Fruit fly (Drosophila melanogaster) whole organism, embryonic: ENCODE measurements around the gene Polr3F.

Source experiments
- Adf1 ChIP-seq: fragments of 200-800 bp; sonication (Bioruptor generic); IDR thresholded peaks from 2 replicates; pipeline ENCODE4 v1.3.6; 2022; ENCODE audit warnings: missing biosample characterization, missing genetic modification characterization
- Aef1 ChIP-seq: fragments of 200-800 bp; sonication (Bioruptor generic); IDR thresholded peaks from 3 replicates; pipeline ENCODE4 v1.3.6; 2022; ENCODE audit warnings: missing biosample characterization, missing genetic modification characterization
- Antp ChIP-seq: fragments of 200-800 bp; sonication (Bioruptor generic); optimal IDR thresholded peaks from 3 replicates; lab custom pipeline; 2016; ENCODE audit warnings: missing biosample characterization, missing genetic modification characterization
- Atf6 ChIP-seq: fragments of 200-800 bp; sonication (Bioruptor generic); IDR thresholded peaks from 2 replicates; pipeline ENCODE4 v1.3.6; 2022; ENCODE audit warnings: missing biosample characterization, missing genetic modification characterization
- CG10431 ChIP-seq: fragments of 200-800 bp; sonication (Bioruptor generic); optimal IDR thresholded peaks from 3 replicates; lab custom pipeline; 2018; ENCODE audit warnings: missing biosample characterization, mild to moderate bottlenecking, missing genetic modification characterization
- CG11085 ChIP-seq: fragments of 200-800 bp; sonication (Bioruptor generic); IDR thresholded peaks from 2 replicates; pipeline ENCODE4 v1.3.6; 2022; ENCODE audit warnings: missing biosample characterization, missing genetic modification characterization
- CG11696 ChIP-seq: fragments of 200-800 bp; sonication (Bioruptor generic); IDR thresholded peaks from 2 replicates; pipeline ENCODE4 v1.3.6; 2022; ENCODE audit warnings: missing biosample characterization, missing genetic modification characterization
- CG12299 ChIP-seq: fragments of 200-800 bp; sonication (Bioruptor generic); optimal IDR thresholded peaks from 2 replicates; lab custom pipeline; 2018; ENCODE audit warnings: missing biosample characterization, mild to moderate bottlenecking, missing genetic modification characterization
- CG13624 ChIP-seq: fragments of 200-800 bp; sonication (Bioruptor generic); optimal IDR thresholded peaks from 2 replicates; lab custom pipeline; 2016; ENCODE audit warnings: missing biosample characterization, missing genetic modification characterization
- CG14667 ChIP-seq: fragments of 200-800 bp; sonication (Bioruptor generic); IDR thresholded peaks from 2 replicates; pipeline ENCODE4 v1.3.6; 2022; ENCODE audit warnings: missing biosample characterization, missing genetic modification characterization
- CG14710 ChIP-seq: fragments of 200-800 bp; sonication (Bioruptor generic); optimal IDR thresholded peaks from 3 replicates; lab custom pipeline; 2019; ENCODE audit warnings: missing biosample characterization, mild to moderate bottlenecking, missing genetic modification characterization, moderate library complexity
- CG17186 ChIP-seq: fragments of 200-800 bp; sonication (Bioruptor generic); optimal IDR thresholded peaks from 3 replicates; lab custom pipeline; 2017; ENCODE audit warnings: missing biosample characterization, missing genetic modification reagents, missing genetic modification characterization
- CG2129 ChIP-seq: fragments of 200-800 bp; sonication (Bioruptor generic); IDR thresholded peaks from 2 replicates; pipeline ENCODE4 v1.3.6; 2022; ENCODE audit warnings: missing biosample characterization, missing genetic modification characterization; ENCODE audit not compliant: partially characterized antibody
- CG2875 ChIP-seq: fragments of 200-800 bp; sonication (Bioruptor generic); optimal IDR thresholded peaks from 2 replicates; lab custom pipeline; 2017; ENCODE audit warnings: missing biosample characterization, mild to moderate bottlenecking, missing genetic modification characterization, missing genetic modification reagents
- CG31388 ChIP-seq: fragments of 200-800 bp; sonication (Bioruptor generic); optimal IDR thresholded peaks from 2 replicates; lab custom pipeline; 2016; ENCODE audit warnings: missing biosample characterization, missing genetic modification characterization
- CG32532 ChIP-seq: fragments of 200-800 bp; sonication (Bioruptor generic); IDR thresholded peaks from 2 replicates; pipeline ENCODE4 v1.3.6; 2022; ENCODE audit warnings: missing biosample characterization, missing genetic modification characterization
- CG6654 ChIP-seq: fragments of 200-800 bp; sonication (Bioruptor generic); optimal IDR thresholded peaks from 2 replicates; lab custom pipeline; 2017; ENCODE audit warnings: missing biosample characterization, mild to moderate bottlenecking, missing genetic modification characterization
- CG7271 ChIP-seq: fragments of 200-800 bp; sonication (Bioruptor generic); optimal IDR thresholded peaks from 2 replicates; lab custom pipeline; 2018; ENCODE audit warnings: missing biosample characterization, mild to moderate bottlenecking, missing genetic modification characterization, moderate library complexity
- CG7372 ChIP-seq: fragments of 200-800 bp; sonication (Bioruptor generic); IDR thresholded peaks from 2 replicates; pipeline ENCODE4 v1.3.6; 2022; ENCODE audit warnings: missing biosample characterization, missing genetic modification characterization
- CG8359 ChIP-seq: fragments of 200-800 bp; sonication (Bioruptor generic); optimal IDR thresholded peaks from 2 replicates; lab custom pipeline; 2017; ENCODE audit warnings: missing biosample characterization, mild to moderate bottlenecking, missing genetic modification characterization, borderline replicate concordance
- Deaf1 ChIP-seq: fragments of 200-800 bp; optimal IDR thresholded peaks from 3 replicates; lab custom pipeline; 2019; ENCODE audit warnings: missing biosample characterization, mild to moderate bottlenecking, missing genetic modification characterization, moderate library complexity
- Dek ChIP-seq: fragments of 200-800 bp; sonication (Bioruptor generic); optimal IDR thresholded peaks from 3 replicates; lab custom pipeline; 2019; ENCODE audit warnings: missing biosample characterization, mild to moderate bottlenecking, missing genetic modification characterization, moderate library complexity
- Hmr ChIP-seq: fragments of 200-800 bp; sonication (Bioruptor generic); optimal IDR thresholded peaks from 3 replicates; lab custom pipeline; 2017; ENCODE audit warnings: mild to moderate bottlenecking, missing biosample characterization, missing genetic modification reagents, missing genetic modification characterization
- Hmx ChIP-seq: fragments of 200-800 bp; sonication (Bioruptor generic); optimal IDR thresholded peaks from 2 replicates; lab custom pipeline; 2016; ENCODE audit warnings: missing biosample characterization, missing genetic modification characterization
- Hr51 ChIP-seq, 2 experiments: fragments of 200-800 bp; sonication (Bioruptor generic); optimal IDR thresholded peaks; 2 replicates in 1 of 2; 3 replicates in 1 of 2; lab custom pipeline; 2016 to 2018; ENCODE audit warnings: missing biosample characterization in 2 of 2, missing genetic modification characterization in 2 of 2, mild to moderate bottlenecking in 1 of 2, moderate library complexity in 1 of 2
- Meics ChIP-seq: fragments of 200-800 bp; sonication (Bioruptor generic); optimal IDR thresholded peaks from 2 replicates; lab custom pipeline; 2017; ENCODE audit warnings: missing biosample characterization, mild to moderate bottlenecking, missing genetic modification characterization
- NC2α ChIP-seq: fragments of 200-800 bp; sonication (Bioruptor generic); optimal IDR thresholded peaks from 2 replicates; lab custom pipeline; 2016; ENCODE audit warnings: missing biosample characterization, missing genetic modification characterization
- Neu2 ChIP-seq: fragments of 200-800 bp; sonication (Bioruptor generic); optimal IDR thresholded peaks from 3 replicates; lab custom pipeline; 2016; ENCODE audit warnings: missing biosample characterization, missing genetic modification characterization, borderline replicate concordance
- NfI ChIP-seq: fragments of 200-800 bp; sonication (Bioruptor generic); optimal IDR thresholded peaks from 3 replicates; lab custom pipeline; 2018; ENCODE audit warnings: missing biosample characterization, mild to moderate bottlenecking, missing genetic modification characterization, moderate library complexity
- Oaz ChIP-seq: fragments of 200-800 bp; sonication (Bioruptor generic); IDR thresholded peaks from 2 replicates; pipeline ENCODE4 v1.3.6; 2022; ENCODE audit warnings: missing biosample characterization, missing genetic modification characterization
- Rfx ChIP-seq: fragments of 200-800 bp; sonication (Bioruptor generic); IDR thresholded peaks from 2 replicates; pipeline ENCODE4 v1.3.6; 2022; ENCODE audit warnings: missing biosample characterization, missing genetic modification characterization
- Spps ChIP-seq: fragments of 200-800 bp; sonication (Bioruptor generic); optimal IDR thresholded peaks from 2 replicates; lab custom pipeline; 2018; ENCODE audit warnings: missing biosample characterization, mild to moderate bottlenecking, missing genetic modification characterization
- YL-1 ChIP-seq: fragments of 200-800 bp; sonication (Bioruptor generic); optimal IDR thresholded peaks from 3 replicates; lab custom pipeline; 2017; ENCODE audit warnings: missing biosample characterization, mild to moderate bottlenecking, missing genetic modification characterization
- bab2 ChIP-seq: fragments of 200-800 bp; sonication (Bioruptor generic); optimal IDR thresholded peaks from 2 replicates; lab custom pipeline; 2016; ENCODE audit warnings: missing biosample characterization, missing genetic modification characterization
- br ChIP-seq: fragments of >200 bp; optimal IDR thresholded peaks from 2 replicates; lab custom pipeline; 2017
- chinmo ChIP-seq: fragments of 200-800 bp; sonication (Bioruptor generic); IDR thresholded peaks from 4 replicates; pipeline ENCODE4 v1.3.6; 2022; ENCODE audit warnings: missing biosample characterization, missing genetic modification characterization; ENCODE audit not compliant: partially characterized antibody
- fd102C ChIP-seq: fragments of 200-800 bp; sonication (Bioruptor generic); optimal IDR thresholded peaks from 2 replicates; lab custom pipeline; 2018; ENCODE audit warnings: missing biosample characterization, mild to moderate bottlenecking, missing genetic modification characterization, moderate library complexity
- ftz-f1 ChIP-seq: fragments of 200-800 bp; sonication (Bioruptor generic); optimal IDR thresholded peaks from 2 replicates; lab custom pipeline; 2016; ENCODE audit warnings: missing biosample characterization, missing genetic modification characterization
- gsb ChIP-seq: fragments of 200-800 bp; sonication (Bioruptor generic); IDR thresholded peaks from 2 replicates; pipeline ENCODE4 v1.3.6; 2022; ENCODE audit warnings: missing biosample characterization, missing genetic modification characterization
- maf-S ChIP-seq: fragments of 200-800 bp; sonication (Bioruptor generic); optimal IDR thresholded peaks from 2 replicates; lab custom pipeline; 2016; ENCODE audit warnings: missing biosample characterization, missing genetic modification characterization
- mam ChIP-seq: fragments of 200-800 bp; sonication (Bioruptor generic); optimal IDR thresholded peaks from 3 replicates; lab custom pipeline; 2016; ENCODE audit warnings: missing biosample characterization, missing genetic modification characterization
- otp ChIP-seq: fragments of 200-800 bp; sonication (Bioruptor generic); IDR thresholded peaks from 3 replicates; pipeline ENCODE4, ENCODE4 v1.3.6; 2022; ENCODE audit warnings: missing biosample characterization, missing genetic modification characterization
- p53 ChIP-seq: fragments of 200-800 bp; sonication (Bioruptor generic); optimal IDR thresholded peaks from 2 replicates; lab custom pipeline; 2016; ENCODE audit warnings: missing biosample characterization, missing genetic modification characterization
- pros ChIP-seq: fragments of 200-800 bp; sonication (Bioruptor generic); optimal IDR thresholded peaks from 3 replicates; lab custom pipeline; 2019; ENCODE audit warnings: missing biosample characterization, mild to moderate bottlenecking, missing genetic modification characterization, moderate library complexity
- rib ChIP-seq: fragments of 200-800 bp; sonication (Bioruptor generic); IDR thresholded peaks from 2 replicates; pipeline ENCODE4 v1.3.6; 2022; ENCODE audit warnings: missing biosample characterization, missing genetic modification characterization
- sd ChIP-seq: fragments of 200-800 bp; sonication (Bioruptor generic); optimal IDR thresholded peaks from 3 replicates; lab custom pipeline; 2018; ENCODE audit warnings: missing biosample characterization, mild to moderate bottlenecking, missing genetic modification characterization, moderate library complexity
- shn ChIP-seq: fragments of 200-800 bp; sonication (Bioruptor generic); optimal IDR thresholded peaks from 3 replicates; lab custom pipeline; 2016; ENCODE audit warnings: missing biosample characterization, missing genetic modification characterization
- sim ChIP-seq: fragments of 200-800 bp; sonication (Bioruptor generic); IDR thresholded peaks from 2 replicates; pipeline ENCODE4 v1.3.6; 2022; ENCODE audit warnings: missing biosample characterization, missing genetic modification characterization
- sr ChIP-seq: fragments of 200-800 bp; sonication (Bioruptor generic); IDR thresholded peaks from 3 replicates; pipeline ENCODE4 v1.3.6; 2022; ENCODE audit warnings: missing biosample characterization, missing genetic modification characterization
- tap ChIP-seq: fragments of 200-800 bp; optimal IDR thresholded peaks from 3 replicates; lab custom pipeline; 2019; ENCODE audit warnings: missing biosample characterization, mild to moderate bottlenecking, missing genetic modification characterization, moderate library complexity

Gene Polr3F

DNA sequence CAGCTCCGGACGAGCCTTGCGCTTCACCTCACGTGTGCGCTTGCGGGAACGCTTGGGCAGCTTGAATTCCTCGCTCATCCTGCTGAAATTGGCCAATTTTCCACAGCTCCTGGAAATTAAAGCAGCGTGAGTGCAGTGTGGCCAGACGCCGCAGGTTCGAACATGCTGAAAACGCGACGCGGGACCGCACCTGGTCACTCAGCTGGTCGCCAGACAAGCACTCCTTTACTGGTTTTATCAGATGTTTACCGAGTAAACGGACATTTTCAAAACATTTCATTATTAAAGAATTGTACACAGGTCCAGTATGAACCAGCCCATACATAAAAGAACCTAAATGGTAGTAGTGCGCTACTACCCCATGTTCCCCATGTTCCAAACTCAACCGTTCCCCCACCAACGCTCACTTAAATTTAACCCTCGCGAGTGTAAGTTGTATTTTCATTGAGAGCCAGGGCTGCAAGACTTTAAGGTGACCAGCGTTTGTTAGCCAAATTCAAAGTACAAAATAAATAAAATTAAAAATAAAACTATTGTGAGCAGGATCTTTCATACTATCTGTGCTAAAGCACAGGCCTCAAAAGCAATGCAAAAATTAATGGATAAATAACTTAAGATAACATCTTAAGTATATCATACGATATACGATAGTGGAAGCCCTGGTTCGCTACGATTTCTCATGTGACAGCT lies 4.8 kb downstream of the Polr3F start, which contains the start of the genes JMJD6, CG7071 and Muted (continued):
- TF ChIP-seq br (lab: Kevin White, UChicago) (no peak), otp (GFP tag; lab: Robert Waterston, UW) (peak; percentile 85; the same call in 2 of the 3 replicates), Hmr (GFP tag; lab: Kevin White, UChicago) (peak; percentile 93), Spps (tag; lab: Kevin White, UChicago) (peak; percentile 79), Deaf1 (tag; lab: Kevin White, UChicago) (peak; percentile 55), rib (GFP tag; lab: Robert Waterston, UW) (peak; percentile 90; the same call in 1 of the 2 replicates), CG13624 (peak; percentile 89), pros (GFP tag; lab: Kevin White, UChicago) (peak; percentile 25), CG7271 (tag; lab: Kevin White, UChicago) (peak; percentile 69), CG11085 (peak; percentile 84), Rfx (GFP tag; lab: Robert Waterston, UW) (peak; percentile 95), CG2875 (peak; percentile 72), CG7372 (peak; percentile 95), p53 (GFP tag; lab: Kevin White, UChicago) (peak; percentile 19), Aef1 (GFP tag; lab: Robert Waterston, UW) (peak; percentile 87), CG12299 (tag; lab: Kevin White, UChicago) (peak; percentile 91), ftz-f1 (GFP tag; lab: Kevin White, UChicago) (peak; percentile 74), CG2129 (GFP tag; lab: Robert Waterston, UW) (peak; percentile 79), NC2α (GFP tag; lab: Kevin White, UChicago) (peak; percentile 32), CG31388 (GFP tag; lab: Kevin White, UChicago) (peak; percentile 75), fd102C (peak; percentile 45), shn (GFP tag; lab: Kevin White, UChicago) (peak; percentile 83), sd (tag; lab: Kevin White, UChicago) (peak; percentile 73), maf-S (GFP tag; lab: Kevin White, UChicago) (peak; percentile 83), CG8359 (GFP tag; lab: Kevin White, UChicago) (peak; percentile 44), Meics (peak; percentile 90), CG32532 (GFP tag; lab: Robert Waterston, UW) (peak; percentile 94), gsb (GFP tag; lab: Robert Waterston, UW) (peak; percentile 66), Adf1 (GFP tag; lab: Robert Waterston, UW) (peak; percentile 69), sim (GFP tag; lab: Robert Waterston, UW) (peak; percentile 68; the same call in 1 of the 2 replicates), tap (peak; percentile 67), Neu2 (GFP tag; lab: Kevin White, UChicago) (no peak), NfI (GFP tag; lab: Kevin White, UChicago) (peak; percentile 95), Atf6 (GFP tag; lab: Robert Waterston, UW) (peak; percentile 90), Oaz (peak; percentile 88), Hmx (GFP tag; lab: Kevin White, UChicago) (peak; percentile 73), Antp (GFP tag; lab: Kevin White, UChicago) (peak; percentile 73), YL-1 (peak; percentile 96), CG10431 (GFP tag; lab: Kevin White, UChicago) (peak; percentile 77), CG17186 (GFP tag; lab: Kevin White, UChicago) (peak; percentile 60), sr (peak; percentile 55; the same call in 1 of the 3 replicates), Dek (peak; percentile 91), CG14667 (GFP tag; lab: Robert Waterston, UW) (peak; percentile 89), bab2 (GFP tag; lab: Kevin White, UChicago) (peak; percentile 89), CG6654 (GFP tag; lab: Kevin White, UChicago) (peak; percentile 64), CG14710 (tag; lab: Kevin White, UChicago) (peak; percentile 94), mam (peak; percentile 93), Hr51 (GFP tag; optimal IDR thresholded peaks at IDR 0.05; lab: Kevin White, UChicago) (peak; percentile 89 to 94), chinmo (no peak), CG11696 (peak; percentile 75)
